Fruit fly (Drosophila melanogaster) whole organism, embryonic: ENCODE results near the gene CG4041.
A peak's percentile ranks its signal among the peaks of the same experiment; 100 is the strongest.

Experiments used
- Ada2b ChIP-seq: fragments of 200-800 bp; sonication (Bioruptor generic); IDR thresholded peaks from 2 replicates; pipeline ENCODE4 v1.3.6; 2022; ENCODE audit warnings: missing biosample characterization, missing genetic modification characterization
- Atf6 ChIP-seq: fragments of 200-800 bp; sonication (Bioruptor generic); IDR thresholded peaks from 2 replicates; pipeline ENCODE4 v1.3.6; 2022; ENCODE audit warnings: missing biosample characterization, missing genetic modification characterization
- B-H1 ChIP-seq: fragments of 200-800 bp; sonication (Bioruptor generic); IDR thresholded peaks from 3 replicates; pipeline ENCODE4 v1.3.6; 2022; ENCODE audit warnings: missing biosample characterization, missing genetic modification characterization
- Bgb ChIP-seq: fragments of 200-800 bp; sonication (Bioruptor generic); IDR thresholded peaks from 2 replicates; pipeline ENCODE4 v1.3.6; 2022; ENCODE audit warnings: missing biosample characterization, missing genetic modification characterization; ENCODE audit not compliant: partially characterized antibody
- CG10267 ChIP-seq: fragments of 200-800 bp; sonication (Bioruptor generic); optimal IDR thresholded peaks from 2 replicates; lab custom pipeline; 2018; ENCODE audit warnings: missing biosample characterization, mild to moderate bottlenecking, missing genetic modification characterization, moderate library complexity
- CG10565 ChIP-seq: fragments of 200-800 bp; sonication (Bioruptor generic); optimal IDR thresholded peaks from 3 replicates; lab custom pipeline; 2016; ENCODE audit warnings: missing biosample characterization, mild to moderate bottlenecking, missing genetic modification characterization
- CG11504 ChIP-seq: fragments of 200-800 bp; sonication (Bioruptor generic); optimal IDR thresholded peaks from 3 replicates; lab custom pipeline; 2019; ENCODE audit warnings: missing biosample characterization, mild to moderate bottlenecking, missing genetic modification characterization, moderate library complexity
- CG11723 ChIP-seq: fragments of 200-800 bp; sonication (Bioruptor generic); optimal IDR thresholded peaks from 2 replicates; lab custom pipeline; 2017; ENCODE audit warnings: missing biosample characterization, mild to moderate bottlenecking, missing genetic modification characterization
- CG12299 ChIP-seq: fragments of 200-800 bp; sonication (Bioruptor generic); optimal IDR thresholded peaks from 2 replicates; lab custom pipeline; 2018; ENCODE audit warnings: missing biosample characterization, mild to moderate bottlenecking, missing genetic modification characterization
- CG1233 ChIP-seq: fragments of 200-800 bp; sonication (Bioruptor generic); optimal IDR thresholded peaks from 4 replicates; lab custom pipeline; 2018; ENCODE audit warnings: missing biosample characterization, mild to moderate bottlenecking, missing genetic modification characterization
- CG13894 ChIP-seq: fragments of 200-800 bp; sonication (Bioruptor generic); optimal IDR thresholded peaks from 3 replicates; lab custom pipeline; 2018; ENCODE audit warnings: missing biosample characterization, mild to moderate bottlenecking, missing genetic modification characterization, moderate library complexity
- CG14860 ChIP-seq: fragments of 200-800 bp; sonication (Bioruptor generic); IDR thresholded peaks from 3 replicates; pipeline ENCODE4 v1.3.6; 2022; ENCODE audit warnings: missing biosample characterization, missing genetic modification characterization; ENCODE audit not compliant: partially characterized antibody
- CG16815 ChIP-seq: fragments of 200-800 bp; sonication (Bioruptor generic); optimal IDR thresholded peaks from 3 replicates; lab custom pipeline; 2017; ENCODE audit warnings: missing biosample characterization, mild to moderate bottlenecking, missing genetic modification characterization
- CG16863 ChIP-seq: fragments of 200-800 bp; sonication (Bioruptor generic); optimal IDR thresholded peaks from 3 replicates; lab custom pipeline; 2016; ENCODE audit warnings: missing biosample characterization, missing genetic modification characterization
- CG34376 ChIP-seq: fragments of 200-800 bp; sonication (Bioruptor generic); optimal IDR thresholded peaks from 2 replicates; lab custom pipeline; 2018; ENCODE audit warnings: missing biosample characterization, mild to moderate bottlenecking, missing genetic modification characterization
- CG42726 ChIP-seq: fragments of 200-800 bp; sonication (Bioruptor generic); IDR thresholded peaks from 2 replicates; pipeline ENCODE4 v1.3.6; 2022; ENCODE audit warnings: missing biosample characterization, missing genetic modification characterization; ENCODE audit not compliant: partially characterized antibody
- CG6791 ChIP-seq: fragments of 200-800 bp; sonication (Bioruptor generic); IDR thresholded peaks from 3 replicates; pipeline ENCODE4 v1.3.6; 2022; ENCODE audit warnings: missing biosample characterization, missing genetic modification characterization; ENCODE audit not compliant: partially characterized antibody
- CG7556 ChIP-seq: fragments of 200-800 bp; sonication (Bioruptor generic); optimal IDR thresholded peaks from 2 replicates; lab custom pipeline; 2017; ENCODE audit warnings: missing biosample characterization, mild to moderate bottlenecking, missing genetic modification characterization
- CG7786 ChIP-seq: fragments of 200-800 bp; sonication (Bioruptor generic); optimal IDR thresholded peaks from 2 replicates; lab custom pipeline; 2016; ENCODE audit warnings: missing biosample characterization, missing genetic modification characterization
- CG8290 ChIP-seq, 3 experiments: fragments of 200-800 bp; sonication (Bioruptor generic); optimal IDR thresholded peaks; 2 replicates each; lab custom pipeline; 2016 to 2019; ENCODE audit warnings: missing biosample characterization in 3 of 3, missing genetic modification characterization in 3 of 3, mild to moderate bottlenecking in 2 of 3, moderate library complexity in 1 of 3
- CG9437 ChIP-seq: fragments of 200-800 bp; sonication (Bioruptor generic); optimal IDR thresholded peaks from 2 replicates; lab custom pipeline; 2018; ENCODE audit warnings: missing biosample characterization, mild to moderate bottlenecking, missing genetic modification characterization
- CTCF ChIP-seq: fragments of 200-800 bp; sonication (Bioruptor generic); optimal IDR thresholded peaks from 2 replicates; lab custom pipeline; 2017; ENCODE audit warnings: missing biosample characterization, mild to moderate bottlenecking, missing genetic modification characterization, moderate library complexity
- Dbx ChIP-seq: fragments of 200-800 bp; sonication (Bioruptor generic); IDR thresholded peaks from 3 replicates; pipeline ENCODE4 v1.3.6; 2022; ENCODE audit warnings: missing biosample characterization, missing genetic modification characterization
- Deaf1 ChIP-seq: fragments of 200-800 bp; optimal IDR thresholded peaks from 3 replicates; lab custom pipeline; 2019; ENCODE audit warnings: missing biosample characterization, mild to moderate bottlenecking, missing genetic modification characterization, moderate library complexity
- Dek ChIP-seq: fragments of 200-800 bp; sonication (Bioruptor generic); optimal IDR thresholded peaks from 3 replicates; lab custom pipeline; 2019; ENCODE audit warnings: missing biosample characterization, mild to moderate bottlenecking, missing genetic modification characterization, moderate library complexity
- Dref ChIP-seq: fragments of 200-800 bp; sonication (Bioruptor generic); IDR thresholded peaks from 2 replicates; pipeline ENCODE4 v1.3.6; 2022; ENCODE audit warnings: missing biosample characterization, missing genetic modification characterization
- H2.0 ChIP-seq: fragments of 200-800 bp; sonication (Bioruptor generic); IDR thresholded peaks from 2 replicates; pipeline ENCODE4 v1.3.6; 2022; ENCODE audit warnings: missing biosample characterization, missing genetic modification characterization
- Lim3 ChIP-seq: fragments of 200-800 bp; sonication (Bioruptor generic); IDR thresholded peaks from 2 replicates; pipeline ENCODE4 v1.3.6; 2022; ENCODE audit warnings: missing biosample characterization, missing genetic modification characterization
- Med ChIP-seq: fragments of 200-800 bp; sonication (Bioruptor generic); peaks from one replicate; lab custom pipeline; 2016; ENCODE audit warnings: missing biosample characterization, missing genetic modification characterization, mild to moderate bottlenecking, inconsistent platforms, moderate library complexity
- Neu2 ChIP-seq: fragments of 200-800 bp; sonication (Bioruptor generic); optimal IDR thresholded peaks from 3 replicates; lab custom pipeline; 2016; ENCODE audit warnings: missing biosample characterization, missing genetic modification characterization, borderline replicate concordance
- Opbp ChIP-seq: fragments of 200-800 bp; sonication (Bioruptor generic); IDR thresholded peaks from 3 replicates; pipeline ENCODE4 v1.3.6; 2022; ENCODE audit warnings: missing biosample characterization, missing genetic modification characterization; ENCODE audit not compliant: partially characterized antibody
- amos ChIP-seq: fragments of 200-800 bp; sonication (Bioruptor generic); IDR thresholded peaks from 2 replicates; pipeline ENCODE4 v1.3.6; 2022; ENCODE audit warnings: missing biosample characterization, missing genetic modification characterization; ENCODE audit not compliant: partially characterized antibody
- ato ChIP-seq: fragments of 200-800 bp; sonication (Bioruptor generic); IDR thresholded peaks from 2 replicates; pipeline ENCODE4 v1.3.6; 2022; ENCODE audit warnings: missing biosample characterization, missing genetic modification characterization; ENCODE audit not compliant: partially characterized antibody
- bbx ChIP-seq: fragments of 200-800 bp; sonication (Bioruptor generic); IDR thresholded peaks from 2 replicates; pipeline ENCODE4 v1.3.6; 2022; ENCODE audit warnings: missing biosample characterization, missing genetic modification characterization; ENCODE audit not compliant: partially characterized antibody
- gro ChIP-seq: fragments of 200-800 bp; sonication (Bioruptor generic); optimal IDR thresholded peaks from 2 replicates; lab custom pipeline; 2016; ENCODE audit warnings: missing biosample characterization, missing genetic modification characterization
- hb ChIP-seq: fragments of 200-800 bp; sonication (Bioruptor generic); IDR thresholded peaks from 3 replicates; pipeline ENCODE4 v1.3.6; 2022; ENCODE audit warnings: missing biosample characterization, missing genetic modification characterization; ENCODE audit not compliant: partially characterized antibody
- hbn ChIP-seq: fragments of 200-800 bp; sonication (Bioruptor generic); IDR thresholded peaks from 2 replicates; pipeline ENCODE4 v1.3.6; 2022; ENCODE audit warnings: missing biosample characterization, missing genetic modification characterization; ENCODE audit not compliant: partially characterized antibody
- hkb ChIP-seq, 2 experiments: fragments of 200-800 bp in 1 of 2; fragments of >200 bp in 1 of 2; sonication (Bioruptor generic) in 1 of 2; IDR thresholded peaks in 1 of 2; optimal IDR thresholded peaks in 1 of 2; 2 replicates each; pipeline versions ENCODE4 v1.3.6 to Lab custom; 2017 to 2022; ENCODE audit warnings: missing biosample characterization in 1 of 2, missing genetic modification characterization in 1 of 2
- nerfin-2 ChIP-seq: fragments of 200-800 bp; sonication (Bioruptor generic); IDR thresholded peaks from 2 replicates; pipeline ENCODE4 v1.3.6; 2022; ENCODE audit warnings: missing biosample characterization, missing genetic modification characterization; ENCODE audit not compliant: partially characterized antibody
- oc ChIP-seq: fragments of 200-800 bp; sonication (Bioruptor generic); optimal IDR thresholded peaks from 2 replicates; lab custom pipeline; 2018; ENCODE audit warnings: missing biosample characterization, mild to moderate bottlenecking, missing genetic modification characterization, moderate library complexity
- odd ChIP-seq: fragments of 200-800 bp; sonication (Bioruptor generic); optimal IDR thresholded peaks from 2 replicates; lab custom pipeline; 2017; ENCODE audit warnings: missing biosample characterization, mild to moderate bottlenecking, missing genetic modification characterization
- sna ChIP-seq: fragments of 200-800 bp; sonication (Bioruptor generic); IDR thresholded peaks from 2 replicates; pipeline ENCODE4 v1.3.6; 2022; ENCODE audit warnings: missing biosample characterization, missing genetic modification characterization; ENCODE audit not compliant: partially characterized antibody
- stwl ChIP-seq: fragments of 200-800 bp; sonication (Bioruptor generic); optimal IDR thresholded peaks from 3 replicates; lab custom pipeline; 2018; ENCODE audit warnings: missing biosample characterization, mild to moderate bottlenecking, missing genetic modification characterization, moderate library complexity
- tin ChIP-seq: fragments of 200-800 bp; sonication (Bioruptor generic); optimal IDR thresholded peaks from 3 replicates; lab custom pipeline; 2016; ENCODE audit warnings: missing biosample characterization, missing genetic modification characterization
- unc-4 ChIP-seq: fragments of 200-800 bp; sonication (Bioruptor generic); IDR thresholded peaks from 2 replicates; pipeline ENCODE4 v1.3.6; 2022; ENCODE audit warnings: missing biosample characterization, missing genetic modification characterization; ENCODE audit not compliant: partially characterized antibody
- vvl ChIP-seq: fragments of 200-800 bp; sonication (Bioruptor generic); IDR thresholded peaks from 2 replicates; pipeline ENCODE4 v1.3.6; 2022; ENCODE audit warnings: missing biosample characterization, missing genetic modification characterization
- zfh1 ChIP-seq: fragments of 200-800 bp; sonication (Bioruptor generic); IDR thresholded peaks from 3 replicates; pipeline ENCODE4 v1.3.6; 2022; ENCODE audit warnings: missing biosample characterization, missing genetic modification characterization

CG4041 gene

DNA sequence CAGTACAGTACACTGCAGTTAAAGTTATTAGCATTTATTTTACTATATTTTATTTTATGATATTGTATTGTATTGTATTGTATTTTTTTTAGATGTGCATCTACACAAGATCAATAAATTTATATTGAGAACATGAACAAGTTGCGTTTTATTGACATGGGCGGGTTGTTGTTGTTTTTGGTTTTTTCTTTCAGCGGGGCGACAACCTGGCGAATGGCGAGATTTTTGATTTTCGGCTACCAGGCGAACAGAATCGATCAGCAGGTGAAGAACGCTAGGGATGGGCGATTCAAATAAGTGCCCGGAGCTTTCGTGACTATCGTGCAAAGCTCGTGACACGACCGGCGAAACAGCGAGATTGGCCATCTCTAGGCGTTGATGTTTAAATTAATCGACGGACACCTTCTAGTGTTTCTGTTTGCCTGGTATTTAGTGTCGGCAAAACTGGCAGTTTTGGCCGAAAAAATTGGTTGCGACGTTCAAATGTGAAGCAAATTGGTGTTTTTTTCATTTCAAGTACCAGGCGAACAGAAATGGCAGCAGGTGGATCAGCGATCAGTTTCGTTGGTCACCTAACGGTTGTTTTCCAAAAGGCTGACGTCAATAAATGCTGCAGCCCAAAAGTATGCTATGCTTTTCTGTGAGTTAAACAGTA, 37.7 kb upstream of the CG4041 start (continued):
- no peak for TF ChIP-seq Atf6 (GFP tag; lab: Robert Waterston, UW)
- TF ChIP-seq Deaf1 (tag; lab: Kevin White, UChicago) = no peak
- TF ChIP-seq Med = peak; percentile 83
- 0 out of 3 replicates have a peak, but pooled peaks have one; percentile 14 for TF ChIP-seq Dbx (GFP tag; lab: Robert Waterston, UW)
- TF ChIP-seq CG16863 = no peak
- no peak for TF ChIP-seq CG16815 (GFP tag; lab: Kevin White, UChicago)
- no peak for TF ChIP-seq Lim3 (GFP tag; lab: Robert Waterston, UW)
- peak; percentile 1 for TF ChIP-seq CG7556 (GFP tag; lab: Kevin White, UChicago)
- peak; percentile 61 for TF ChIP-seq CTCF (GFP tag; lab: Kevin White, UChicago)
- peak; percentile 6 for TF ChIP-seq stwl (tag; lab: Kevin White, UChicago)
- no peak for TF ChIP-seq CG7786 (GFP tag; lab: Kevin White, UChicago)
- peak; percentile 40 for TF ChIP-seq CG34376 (GFP tag; lab: Kevin White, UChicago)
- TF ChIP-seq nerfin-2 (GFP tag; lab: Robert Waterston, UW) = peak; percentile 86
- TF ChIP-seq tin (GFP tag; lab: Kevin White, UChicago) = no peak
- no peak for TF ChIP-seq CG11504 (tag; lab: Kevin White, UChicago)
- peak; percentile 39 for TF ChIP-seq CG13894 (tag; lab: Kevin White, UChicago)
- TF ChIP-seq B-H1 (GFP tag; lab: Robert Waterston, UW) = no peak
- TF ChIP-seq unc-4 = peak; percentile 94
- TF ChIP-seq CG8290 (GFP tag; optimal IDR thresholded peaks at IDR 0.05; lab: Kevin White, UChicago) = peak; percentile 88
- peak in 1 of 2 experiments; percentile 77 for TF ChIP-seq CG8290 (tag; optimal IDR thresholded peaks at IDR 0.05; lab: Kevin White, UChicago)
- no peak for TF ChIP-seq CG11723 (GFP tag; lab: Kevin White, UChicago)
- TF ChIP-seq CG1233 = peak; percentile 23
- TF ChIP-seq hb (GFP tag; lab: Robert Waterston, UW) = peak; percentile 90
- peak; percentile 95 for TF ChIP-seq Opbp (GFP tag; lab: Robert Waterston, UW)
- TF ChIP-seq oc = no peak
- peak; percentile 95 for TF ChIP-seq amos (GFP tag; lab: Robert Waterston, UW)
- 0 out of 2 replicates have a peak, but pooled peaks have one; percentile 8 for TF ChIP-seq Ada2b
- peak; percentile 98 for TF ChIP-seq Bgb (GFP tag; lab: Robert Waterston, UW)
- TF ChIP-seq H2.0 (GFP tag; lab: Robert Waterston, UW) = no peak
- peak; percentile 38; the same call in 1 of the 3 replicates for TF ChIP-seq zfh1 (GFP tag; lab: Robert Waterston, UW)
- peak; percentile 77 for TF ChIP-seq vvl (GFP tag; lab: Robert Waterston, UW)
- TF ChIP-seq CG6791 (GFP tag; lab: Robert Waterston, UW) = peak; percentile 96
- no peak for TF ChIP-seq CG9437 (GFP tag; lab: Kevin White, UChicago)
- peak; percentile 3 for TF ChIP-seq odd (GFP tag; lab: Kevin White, UChicago)
- TF ChIP-seq CG10267 (tag; lab: Kevin White, UChicago) = peak; percentile 16
- TF ChIP-seq Neu2 (GFP tag; lab: Kevin White, UChicago) = no peak
- TF ChIP-seq hkb (optimal IDR thresholded peaks at IDR 0.05; lab: Kevin White, UChicago) = peak; percentile 14
- TF ChIP-seq hkb (GFP tag; IDR thresholded peaks at IDR 0.05; lab: Robert Waterston, UW) = peak; percentile 40; the same call in 1 of the 2 replicates
- peak; percentile 91 for TF ChIP-seq CG14860 (GFP tag; lab: Robert Waterston, UW)
- no peak for TF ChIP-seq CG10565 (GFP tag; lab: Kevin White, UChicago)
- peak; percentile 18 for TF ChIP-seq gro (GFP tag; lab: Kevin White, UChicago)
- TF ChIP-seq bbx (GFP tag; lab: Robert Waterston, UW) = peak; percentile 98
- TF ChIP-seq CG12299 = no peak
- TF ChIP-seq hbn (GFP tag; lab: Robert Waterston, UW) = peak; percentile 95
- TF ChIP-seq Dek (tag; lab: Kevin White, UChicago) = no peak
- TF ChIP-seq ato (GFP tag; lab: Robert Waterston, UW) = peak; percentile 96
- TF ChIP-seq Dref (GFP tag; lab: Robert Waterston, UW) = peak; percentile 37; the same call in 1 of the 2 replicates
- TF ChIP-seq sna (GFP tag; lab: Robert Waterston, UW) = peak; percentile 95
- TF ChIP-seq CG42726 (GFP tag; lab: Robert Waterston, UW) = peak; percentile 96; the same call in 1 of the 2 replicates
